Worm (Caenorhabditis elegans) whole organism, mixed stage, embryonic: Measurements from ENCODE around the gene mrpl-30.
A peak's percentile ranks its signal among the peaks of the same experiment; 100 is the strongest.

Source experiments
- ces-1 ChIP-seq: fragments of 150-350 bp; optimal IDR thresholded peaks from 2 replicates; lab custom pipeline; 2014; ENCODE audit warnings: missing biosample characterization, missing genetic modification reagents, missing genetic modification characterization
- lsy-2 ChIP-seq: fragments of 150-350 bp; optimal IDR thresholded peaks from 2 replicates; lab custom pipeline; 2014; ENCODE audit warnings: missing biosample characterization, missing genetic modification characterization
- nhr-12 ChIP-seq: fragments of 150-350 bp; optimal IDR thresholded peaks from 2 replicates; lab custom pipeline; 2014; ENCODE audit warnings: missing biosample characterization, missing genetic modification characterization
- nhr-237 ChIP-seq: fragments of 150-350 bp; optimal IDR thresholded peaks from 2 replicates; lab custom pipeline; 2014; ENCODE audit warnings: missing biosample characterization, missing genetic modification characterization
- nhr-28 ChIP-seq: fragments of 150-350 bp; optimal IDR thresholded peaks from 2 replicates; lab custom pipeline; 2014; ENCODE audit warnings: missing biosample characterization, missing genetic modification characterization
- pha-4 ChIP-seq: fragments of 150-350 bp; optimal IDR thresholded peaks from 2 replicates; lab custom pipeline; 2018; ENCODE audit warnings: missing biosample characterization, missing genetic modification reagents, missing genetic modification characterization
- unc-39 ChIP-seq: fragments of 150-350 bp; optimal IDR thresholded peaks from 2 replicates; lab custom pipeline; 2014; ENCODE audit warnings: missing biosample characterization, missing genetic modification characterization
- unc-62 ChIP-seq: fragments of 150-350 bp; optimal IDR thresholded peaks from 2 replicates; lab custom pipeline; 2014; ENCODE audit warnings: missing biosample characterization, missing genetic modification reagents, missing genetic modification characterization

DNA sequence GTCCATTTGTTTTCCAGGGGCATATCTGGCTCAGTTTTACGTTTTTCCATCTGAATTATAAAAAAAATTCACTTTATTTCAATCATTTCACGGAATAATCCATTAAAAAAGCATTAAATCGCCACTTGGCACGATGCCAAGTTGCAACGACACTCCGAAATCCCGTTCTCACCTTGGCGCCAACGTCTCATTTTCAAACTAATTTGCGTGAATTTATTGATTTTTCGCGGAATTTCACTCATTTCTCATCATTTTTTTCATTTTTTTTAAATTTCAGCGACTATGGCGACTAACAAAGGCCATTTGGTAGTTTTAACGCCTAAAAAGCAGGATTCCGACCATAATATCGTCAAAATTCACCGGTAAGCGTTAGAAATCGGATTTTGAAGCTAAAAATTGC is 34.9 kb downstream of the mrpl-30 start, which contains the start of gene H14E04.2:
- TF ChIP-seq lsy-2 = peak; percentile 24
- TF ChIP-seq nhr-12 (tag; lab: Kevin White, UChicago) = no peak
- TF ChIP-seq unc-62 (GFP tag; lab: Kevin White, UChicago) = no peak
- peak; percentile 72 for TF ChIP-seq ces-1
- TF ChIP-seq pha-4 (tag; lab: Kevin White, UChicago) = peak; percentile 85
- no peak for TF ChIP-seq nhr-237
- TF ChIP-seq nhr-28 = no peak
- TF ChIP-seq unc-39 = no peak
